Worm (Caenorhabditis elegans): ENCODE measurements around the gene Y32F6B.9.

DNA sequence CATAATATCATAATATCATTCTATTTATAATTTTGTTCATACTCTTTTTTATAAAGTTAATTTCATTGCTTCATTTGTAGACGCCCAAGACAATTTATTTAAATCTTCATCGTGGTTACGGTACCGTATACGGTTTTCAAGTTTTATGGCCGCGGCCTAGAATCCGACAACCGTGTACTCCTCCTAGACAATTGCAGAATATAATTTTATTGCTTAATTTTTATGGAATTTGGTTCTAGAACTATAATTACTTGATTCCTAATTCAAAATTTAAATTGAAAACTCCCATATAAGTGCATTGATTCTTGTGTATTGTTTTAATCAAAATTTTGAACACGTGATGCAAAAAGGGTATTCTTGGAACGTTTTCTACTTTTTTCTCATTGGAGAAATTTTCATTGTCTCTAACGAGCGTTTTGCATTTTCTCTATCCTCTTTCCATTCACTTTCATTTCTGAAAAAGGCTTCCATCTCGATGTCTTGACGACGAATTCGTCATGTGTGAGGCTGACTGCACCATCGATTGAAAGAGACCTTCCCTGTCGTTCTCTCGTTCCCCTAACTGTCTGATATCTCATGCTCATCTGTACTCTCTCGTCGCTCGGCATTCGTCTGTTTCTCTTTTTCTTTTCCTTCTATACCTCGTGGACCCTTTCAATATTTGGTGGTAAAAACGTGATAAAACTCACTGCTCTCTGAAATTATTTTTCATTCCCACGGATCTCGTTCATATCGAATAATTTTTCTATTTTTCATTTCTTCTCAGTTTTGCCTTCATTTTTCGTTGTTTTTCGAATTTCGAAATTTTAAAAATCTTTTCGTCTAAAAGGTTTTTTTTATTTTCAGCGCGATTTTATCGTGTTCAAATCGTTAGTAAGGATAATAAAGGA, 37.1 kb upstream of the Y32F6B.9 start, which contains the start of gene pap-1:
- no peak for TF ChIP-seq ztf-11 (tag; optimal IDR thresholded peaks at IDR 0.05)
- no peak for TF ChIP-seq bed-3 (GFP tag; optimal IDR thresholded peaks at IDR 0.05)
- no peak for TF ChIP-seq ceh-43 (GFP tag; optimal IDR thresholded peaks at IDR 0.05)
- no peak for TF ChIP-seq mep-1 (tag; optimal IDR thresholded peaks at IDR 0.05)
- TF ChIP-seq elt-3 (tag; optimal IDR thresholded peaks at IDR 0.05), result no peak
- no peak for TF ChIP-seq pha-4 (tag; optimal IDR thresholded peaks at IDR 0.05)
- no peak for TF ChIP-seq unc-62 (GFP tag; optimal IDR thresholded peaks at IDR 0.05)
- no peak for TF ChIP-seq unc-39 (tag; optimal IDR thresholded peaks at IDR 0.05)
- TF ChIP-seq cnd-1 (tag; optimal IDR thresholded peaks at IDR 0.05), result no peak
- TF ChIP-seq nhr-12 (tag; optimal IDR thresholded peaks at IDR 0.05), result no peak

Measured in whole organism, mixed stage, embryonic.